Worm (Caenorhabditis elegans) whole organism, L4 larva: Measurements from ENCODE around the gene ZK596.3.

Source experiments
- F26F4.8 ChIP-seq: fragments of 200-800 bp; sonication (Bioruptor generic); conservative IDR thresholded peaks from 2 replicates; pipeline ENCODE4 v1.3.6; 2022; ENCODE audit warnings: missing genetic modification characterization, missing compliant biosample characterization
- F37D6.2 ChIP-seq: sonication (generic microtip); optimal IDR thresholded peaks from 2 replicates; lab custom pipeline; 2016; ENCODE audit warnings: mild to moderate bottlenecking, missing genetic modification characterization, missing compliant biosample characterization
- F44E2.7 ChIP-seq: fragments of 200-800 bp; sonication (Bioruptor generic); IDR thresholded peaks from 2 replicates; pipeline ENCODE4 v2.1.2; 2022; ENCODE audit warnings: missing genetic modification characterization, missing compliant biosample characterization
- T20F7.1 ChIP-seq: fragments of 200-800 bp; sonication (Bioruptor generic); optimal IDR thresholded peaks from 2 replicates; lab custom pipeline; 2018; ENCODE audit warnings: mild to moderate bottlenecking, missing genetic modification characterization, missing compliant biosample characterization
- T26A8.4 ChIP-seq: fragments of 200-800 bp; sonication (Bioruptor generic); IDR thresholded peaks from 2 replicates; pipeline ENCODE4 v1.3.6; 2022; ENCODE audit warnings: missing genetic modification characterization, missing compliant biosample characterization
- Y5F2A.4 ChIP-seq: fragments of 200-800 bp; sonication (Bioruptor generic); optimal IDR thresholded peaks from 2 replicates; lab custom pipeline; 2018; ENCODE audit warnings: mild to moderate bottlenecking, missing genetic modification characterization, missing compliant biosample characterization
- aly-2 ChIP-seq: sonication (generic microtip); optimal IDR thresholded peaks from 2 replicates; lab custom pipeline; 2018; ENCODE audit warnings: missing biosample characterization, missing genetic modification characterization
- ama-1 ChIP-seq: fragments of 150-350 bp; optimal IDR thresholded peaks from 2 replicates; lab custom pipeline; 2014; ENCODE audit warnings: inconsistent platforms, mixed read lengths
- attf-4 ChIP-seq: sonication (generic microtip); optimal IDR thresholded peaks from 3 replicates; lab custom pipeline; 2017; ENCODE audit warnings: missing biosample characterization, missing genetic modification characterization
- ceh-20 ChIP-seq: fragments of 200-800 bp; sonication (Bioruptor generic); IDR thresholded peaks from 2 replicates; pipeline ENCODE4 v1.3.6; 2022; ENCODE audit warnings: missing genetic modification reagents, missing genetic modification characterization, missing compliant biosample characterization
- ceh-32 ChIP-seq: sonication (generic microtip); optimal IDR thresholded peaks from 2 replicates; lab custom pipeline; 2016; ENCODE audit warnings: mild to moderate bottlenecking, missing genetic modification characterization, missing compliant biosample characterization; ENCODE audit not compliant: poor library complexity
- ceh-44 ChIP-seq: fragments of 200-800 bp; sonication (Bioruptor generic); IDR thresholded peaks from 2 replicates; pipeline ENCODE4 v1.3.6; 2022; ENCODE audit warnings: missing genetic modification reagents, missing genetic modification characterization, missing compliant biosample characterization
- ceh-62 ChIP-seq: sonication (generic microtip); optimal IDR thresholded peaks from 2 replicates; lab custom pipeline; 2017; ENCODE audit warnings: missing biosample characterization, missing genetic modification characterization
- ceh-82 ChIP-seq: sonication (generic microtip); optimal IDR thresholded peaks from 2 replicates; lab custom pipeline; 2017; ENCODE audit warnings: missing biosample characterization, missing genetic modification characterization
- cey-2 ChIP-seq: sonication (generic microtip); optimal IDR thresholded peaks from 3 replicates; lab custom pipeline; 2017; ENCODE audit warnings: missing genetic modification characterization, mild to moderate bottlenecking, missing compliant biosample characterization, antibody characterized with exemption, borderline replicate concordance; ENCODE audit not compliant: insufficient read depth
- daf-16 ChIP-seq, 3 experiments: sonication (generic microtip); optimal IDR thresholded peaks; 2 replicates each; lab custom pipeline; 2016 to 2017; ENCODE audit warnings: missing genetic modification characterization in 3 of 3, missing genetic modification reagents in 3 of 3, mild to moderate bottlenecking in 2 of 3, missing compliant biosample characterization in 2 of 3, missing biosample characterization in 1 of 3, moderate library complexity in 1 of 3
- dmd-8 ChIP-seq: fragments of 200-800 bp; sonication (Bioruptor generic); IDR thresholded peaks from 2 replicates; pipeline ENCODE4 v1.3.6; 2022; ENCODE audit warnings: missing genetic modification characterization, missing compliant biosample characterization
- dmd-9 ChIP-seq: fragments of 200-800 bp; sonication (Bioruptor generic); IDR thresholded peaks from 2 replicates; pipeline ENCODE4 v1.3.6; 2022; ENCODE audit warnings: missing genetic modification reagents, missing genetic modification characterization, missing compliant biosample characterization
- dpl-1 ChIP-seq: fragments of 150-350 bp; optimal IDR thresholded peaks from 2 replicates; lab custom pipeline; 2014; ENCODE audit warnings: missing biosample characterization, missing genetic modification reagents, missing genetic modification characterization
- fkh-10 ChIP-seq: fragments of 150-350 bp; optimal IDR thresholded peaks from 2 replicates; lab custom pipeline; 2014; ENCODE audit warnings: missing biosample characterization, missing genetic modification reagents, missing genetic modification characterization
- gei-8 ChIP-seq: fragments of 200-800 bp; sonication (Bioruptor generic); optimal IDR thresholded peaks from 2 replicates; lab custom pipeline; 2018; ENCODE audit warnings: mild to moderate bottlenecking, missing genetic modification characterization, missing compliant biosample characterization
- hif-1 ChIP-seq, 2 experiments: sonication (generic microtip); optimal IDR thresholded peaks; 2 replicates each; lab custom pipeline; 2016 to 2017; ENCODE audit warnings: missing compliant biosample characterization in 2 of 2, missing genetic modification characterization in 2 of 2, missing genetic modification reagents in 2 of 2, missing genotype in 2 of 2, mild to moderate bottlenecking in 1 of 2
- lin-1 ChIP-seq: fragments of 200-800 bp; sonication (Bioruptor generic); IDR thresholded peaks from 2 replicates; pipeline ENCODE4 v1.3.6; 2022; ENCODE audit warnings: missing genetic modification reagents, missing genetic modification characterization, missing compliant biosample characterization
- lin-13 ChIP-seq: fragments of 150-350 bp; optimal IDR thresholded peaks from 2 replicates; lab custom pipeline; 2014; ENCODE audit warnings: missing biosample characterization, missing genetic modification reagents, missing genetic modification characterization
- lin-29 ChIP-seq: fragments of 200-800 bp; sonication (Bioruptor generic); IDR thresholded peaks from 2 replicates; pipeline ENCODE4 v1.3.6; 2022; ENCODE audit warnings: missing genetic modification reagents, missing genetic modification characterization, missing compliant biosample characterization
- lin-38 ChIP-seq: fragments of 200-800 bp; sonication (Bioruptor generic); IDR thresholded peaks from 2 replicates; pipeline ENCODE4 v1.3.6; 2022; ENCODE audit warnings: missing genetic modification reagents, missing genetic modification characterization, missing compliant biosample characterization
- lir-3 ChIP-seq: sonication (generic microtip); optimal IDR thresholded peaks from 2 replicates; lab custom pipeline; 2016; ENCODE audit warnings: mild to moderate bottlenecking, missing genetic modification characterization, missing compliant biosample characterization
- lsy-2 ChIP-seq, 2 experiments: fragments of 150-350 bp in 1 of 2; sonication (generic microtip) in 1 of 2; optimal IDR thresholded peaks; 2 replicates each; lab custom pipeline; 2014 to 2017; ENCODE audit warnings: missing biosample characterization in 2 of 2, missing genetic modification characterization in 2 of 2
- madf-9 ChIP-seq: fragments of 200-800 bp; sonication (Bioruptor generic); conservative IDR thresholded peaks from 2 replicates; pipeline ENCODE4 v1.3.6; 2022; ENCODE audit warnings: missing genetic modification reagents, missing genetic modification characterization, missing compliant biosample characterization
- mes-2 ChIP-seq: sonication (generic microtip); optimal IDR thresholded peaks from 2 replicates; lab custom pipeline; 2016; ENCODE audit warnings: missing genotype, mild to moderate bottlenecking, missing genetic modification characterization, missing compliant biosample characterization; ENCODE audit not compliant: poor library complexity, severe bottlenecking
- mxl-3 ChIP-seq: fragments of 200-800 bp; sonication (Bioruptor generic); optimal IDR thresholded peaks from 2 replicates; lab custom pipeline; 2018; ENCODE audit warnings: mild to moderate bottlenecking, missing genetic modification characterization, missing compliant biosample characterization
- nhr-10 ChIP-seq: fragments of 150-350 bp; optimal IDR thresholded peaks from 2 replicates; lab custom pipeline; 2014; ENCODE audit warnings: missing biosample characterization, missing genetic modification characterization
- nhr-102 ChIP-seq: sonication (generic microtip); optimal IDR thresholded peaks from 2 replicates; lab custom pipeline; 2016; ENCODE audit warnings: mild to moderate bottlenecking, missing genetic modification characterization, moderate library complexity, missing compliant biosample characterization
- nhr-111 ChIP-seq: fragments of 200-800 bp; sonication (Bioruptor generic); optimal IDR thresholded peaks from 2 replicates; lab custom pipeline; 2018; ENCODE audit warnings: mild to moderate bottlenecking, missing genetic modification characterization, missing compliant biosample characterization
- nhr-41 ChIP-seq: fragments of 200-800 bp; sonication (Bioruptor generic); IDR thresholded peaks from 2 replicates; pipeline ENCODE4 v1.3.6; 2022; ENCODE audit warnings: missing genetic modification reagents, missing genetic modification characterization, missing compliant biosample characterization
- nhr-42 ChIP-seq: fragments of 200-800 bp; sonication (Bioruptor generic); IDR thresholded peaks from 2 replicates; pipeline ENCODE4 v1.3.6; 2022; ENCODE audit warnings: missing genetic modification characterization, missing compliant biosample characterization
- nhr-6 ChIP-seq: fragments of 150-350 bp; optimal IDR thresholded peaks from 2 replicates; lab custom pipeline; 2014; ENCODE audit warnings: missing biosample characterization, missing genetic modification characterization
- nhr-76 ChIP-seq: fragments of 150-350 bp; optimal IDR thresholded peaks from 2 replicates; lab custom pipeline; 2014; ENCODE audit warnings: missing biosample characterization, missing genetic modification characterization
- nhr-77 ChIP-seq: fragments of 150-350 bp; optimal IDR thresholded peaks from 2 replicates; lab custom pipeline; 2014; ENCODE audit warnings: missing biosample characterization, missing genetic modification characterization
- pha-4 ChIP-seq, 2 experiments: fragments of 150-350 bp in 1 of 2; fragments of 200-800 bp in 1 of 2; sonication (Bioruptor generic) in 1 of 2; IDR thresholded peaks in 1 of 2; optimal IDR thresholded peaks in 1 of 2; 2 replicates each; pipeline versions ENCODE4 v1.3.6 to Lab custom; 2014 to 2022; ENCODE audit warnings: missing genetic modification characterization in 2 of 2, missing genetic modification reagents in 2 of 2, missing biosample characterization in 1 of 2, missing compliant biosample characterization in 1 of 2
- sdz-12 ChIP-seq: fragments of 200-800 bp; sonication (Bioruptor generic); optimal IDR thresholded peaks from 2 replicates; lab custom pipeline; 2018; ENCODE audit warnings: mild to moderate bottlenecking, missing genetic modification characterization, missing compliant biosample characterization
- set-16 ChIP-seq: fragments of 200-800 bp; sonication (Bioruptor generic); IDR thresholded peaks from 2 replicates; pipeline ENCODE4 v1.3.6; 2022; ENCODE audit warnings: missing genetic modification reagents, missing genetic modification characterization, missing compliant biosample characterization
- skn-1 ChIP-seq: fragments of 150-350 bp; optimal IDR thresholded peaks from 2 replicates; lab custom pipeline; 2014; ENCODE audit warnings: missing biosample characterization, missing genetic modification characterization
- snpc-1.2 ChIP-seq: fragments of 200-800 bp; sonication (Bioruptor generic); IDR thresholded peaks from 2 replicates; pipeline ENCODE4 v1.3.6; 2022; ENCODE audit warnings: missing genetic modification reagents, missing genetic modification characterization, missing compliant biosample characterization
- spr-3 ChIP-seq: fragments of 200-800 bp; sonication (Bioruptor generic); optimal IDR thresholded peaks from 2 replicates; lab custom pipeline; 2018; ENCODE audit warnings: mild to moderate bottlenecking, missing genetic modification characterization, missing compliant biosample characterization
- tag-97 ChIP-seq: fragments of 200-800 bp; sonication (Bioruptor generic); IDR thresholded peaks from 2 replicates; pipeline ENCODE4 v1.3.6; 2022; ENCODE audit warnings: missing genetic modification characterization, missing compliant biosample characterization
- tra-1 ChIP-seq: fragments of 200-800 bp; sonication (Bioruptor generic); IDR thresholded peaks from 2 replicates; pipeline ENCODE4 v1.3.6; 2022; ENCODE audit warnings: missing genetic modification reagents, missing genetic modification characterization, missing compliant biosample characterization
- unc-62 ChIP-seq, 3 experiments: fragments of 150-350 bp in 1 of 3; sonication (generic microtip); optimal IDR thresholded peaks in 2 of 3; peaks in 1 of 3; 1 replicate in 1 of 3; 2 replicates in 2 of 3; lab custom pipeline; 2014 to 2017; ENCODE audit warnings: missing biosample characterization in 3 of 3, missing genetic modification characterization in 3 of 3, missing genetic modification reagents in 3 of 3, missing genotype in 1 of 3
- zip-2 ChIP-seq: fragments of 150-350 bp; optimal IDR thresholded peaks from 2 replicates; lab custom pipeline; 2014; ENCODE audit warnings: missing biosample characterization, missing genetic modification characterization

Gene ZK596.3

ce11 chrIV:10935336-10935735 is 31.2 kb upstream of the ZK596.3 start (continued):
- TF ChIP-seq lir-3 (tag; lab: Kevin White, UChicago), result no peak
- TF ChIP-seq nhr-102 (tag; lab: Kevin White, UChicago), result peak; percentile 43
- peak; percentile 4 for TF ChIP-seq gei-8 (GFP tag; lab: Kevin White, UChicago)
- no peak for TF ChIP-seq F44E2.7
- no peak for TF ChIP-seq fkh-10 (GFP tag; lab: Kevin White, UChicago)
- no peak for TF ChIP-seq cey-2 (tag; lab: Kevin White, UChicago)
- TF ChIP-seq zip-2, result no peak
- TF ChIP-seq nhr-76 (tag; lab: Kevin White, UChicago), result no peak
- TF ChIP-seq nhr-6 (tag; lab: Kevin White, UChicago), result peak; percentile 67
- peak; percentile 62 for TF ChIP-seq attf-4 (tag; lab: Kevin White, UChicago)
- no peak for TF ChIP-seq lin-29
- TF ChIP-seq mes-2 (tag; lab: Kevin White, UChicago), result peak; percentile 75
- no peak for TF ChIP-seq ceh-32 (tag; lab: Kevin White, UChicago)
- peak; percentile 84 for TF ChIP-seq tra-1
- peak; percentile 75 for TF ChIP-seq nhr-77 (tag; lab: Kevin White, UChicago)
- peak; percentile 77 for TF ChIP-seq ama-1 (lab: Kevin White, UChicago)
- peak; percentile 85 to 90 for TF ChIP-seq lsy-2 (tag; optimal IDR thresholded peaks at IDR 0.05; lab: Kevin White, UChicago)
- TF ChIP-seq daf-16 (GFP tag; optimal IDR thresholded peaks at IDR 0.05; lab: Kevin White, UChicago), result peak in 1 of 2 experiments; percentile 50
- TF ChIP-seq daf-16 (tag; optimal IDR thresholded peaks at IDR 0.05; lab: Kevin White, UChicago), result peak; percentile 67
- TF ChIP-seq spr-3 (GFP tag; lab: Kevin White, UChicago), result no peak
- peak; percentile 9 for TF ChIP-seq skn-1 (tag; lab: Kevin White, UChicago)
- no peak for TF ChIP-seq pha-4 (GFP tag; IDR thresholded peaks at IDR 0.05; lab: Robert Waterston, UW)
- no peak for TF ChIP-seq pha-4 (tag; optimal IDR thresholded peaks at IDR 0.05; lab: Kevin White, UChicago)
- TF ChIP-seq lin-13, result peak; percentile 58
- TF ChIP-seq ceh-44 (GFP tag; lab: Robert Waterston, UW), result no peak; the same call in 1 of the 2 replicates
- peak; percentile 91 for TF ChIP-seq ceh-20 (GFP tag; lab: Robert Waterston, UW)
- no peak for TF ChIP-seq aly-2 (tag; lab: Kevin White, UChicago)
- no peak for TF ChIP-seq ceh-62 (tag; lab: Kevin White, UChicago)
- TF ChIP-seq F26F4.8 (GFP tag; lab: Robert Waterston, UW), result no peak
- peak in 1 of 2 experiments; percentile 98 for TF ChIP-seq unc-62 (GFP tag; optimal IDR thresholded peaks at IDR 0.05 in 1 of 2; lab: Kevin White, UChicago)
- no peak for TF ChIP-seq unc-62 (tag; optimal IDR thresholded peaks at IDR 0.05; lab: Kevin White, UChicago)
- TF ChIP-seq tag-97 (GFP tag; lab: Robert Waterston, UW), result no peak
- TF ChIP-seq dmd-9 (GFP tag; lab: Robert Waterston, UW), result no peak
- TF ChIP-seq T20F7.1 (GFP tag; lab: Kevin White, UChicago), result peak; percentile 78
- no peak for TF ChIP-seq nhr-42
- peak in 1 of 2 experiments; percentile 62 for TF ChIP-seq hif-1 (tag; optimal IDR thresholded peaks at IDR 0.05; lab: Kevin White, UChicago)
- TF ChIP-seq lin-38 (GFP tag; lab: Robert Waterston, UW), result no peak
- no peak for TF ChIP-seq sdz-12 (GFP tag; lab: Kevin White, UChicago)
- TF ChIP-seq nhr-111 (GFP tag; lab: Kevin White, UChicago), result no peak
- peak; percentile 80 for TF ChIP-seq mxl-3 (GFP tag; lab: Kevin White, UChicago)
- 0 out of 2 replicates have a peak, but pooled peaks have one; percentile 29 for TF ChIP-seq nhr-41 (GFP tag; lab: Robert Waterston, UW)
- no peak for TF ChIP-seq ceh-82 (tag; lab: Kevin White, UChicago)
- 0 out of 2 replicates have a peak, but pooled peaks have one; percentile 54 for TF ChIP-seq lin-1 (GFP tag; lab: Robert Waterston, UW)
- TF ChIP-seq snpc-1.2, result peak; percentile 33; the same call in 1 of the 2 replicates
- TF ChIP-seq Y5F2A.4 (GFP tag; lab: Kevin White, UChicago), result no peak
- peak; percentile 49 for TF ChIP-seq set-16
- no peak for TF ChIP-seq dmd-8 (GFP tag; lab: Robert Waterston, UW)
- no peak for TF ChIP-seq nhr-10 (tag; lab: Kevin White, UChicago)
- peak; percentile 59 for TF ChIP-seq dpl-1
- peak; percentile 57; the same call in 1 of the 2 replicates for TF ChIP-seq madf-9
- peak; percentile 50; the same call in 1 of the 2 replicates for TF ChIP-seq T26A8.4
- peak; percentile 63 for TF ChIP-seq F37D6.2 (tag; lab: Kevin White, UChicago)
